Worm (Caenorhabditis elegans) whole organism, L3 larva: Measurements from ENCODE around the gene ZC266.1.

Source experiments
- R02D3.7 ChIP-seq: fragments of 150-350 bp; optimal IDR thresholded peaks from 2 replicates; lab custom pipeline; 2014; ENCODE audit warnings: missing biosample characterization, missing genetic modification characterization
- ZK546.5 ChIP-seq: sonication (generic microtip); optimal IDR thresholded peaks from 2 replicates; lab custom pipeline; 2017; ENCODE audit warnings: missing biosample characterization, missing genetic modification characterization
- aly-2 ChIP-seq: fragments of 150-350 bp; optimal IDR thresholded peaks from 2 replicates; lab custom pipeline; 2014; ENCODE audit warnings: missing biosample characterization, missing genetic modification characterization
- ama-1 ChIP-seq: fragments of 150-350 bp; optimal IDR thresholded peaks from 2 replicates; lab custom pipeline; 2018
- ceh-16 ChIP-seq: sonication (generic microtip); optimal IDR thresholded peaks from 2 replicates; lab custom pipeline; 2017; ENCODE audit warnings: missing biosample characterization, missing genetic modification characterization
- ceh-28 ChIP-seq: fragments of 150-350 bp; optimal IDR thresholded peaks from 2 replicates; lab custom pipeline; 2014; ENCODE audit warnings: missing biosample characterization, missing genetic modification reagents, missing genetic modification characterization
- ceh-82 ChIP-seq: fragments of 150-350 bp; optimal IDR thresholded peaks from 2 replicates; lab custom pipeline; 2014; ENCODE audit warnings: missing biosample characterization, missing genetic modification characterization
- daf-12 ChIP-seq: fragments of 150-350 bp; optimal IDR thresholded peaks from 2 replicates; lab custom pipeline; 2014; ENCODE audit warnings: missing biosample characterization, missing genetic modification reagents, missing genetic modification characterization
- egl-27 ChIP-seq: sonication (generic microtip); optimal IDR thresholded peaks from 4 replicates; lab custom pipeline; 2017; ENCODE audit warnings: missing biosample characterization, missing genetic modification reagents, missing genetic modification characterization
- egl-5 ChIP-seq: fragments of 150-350 bp; optimal IDR thresholded peaks from 2 replicates; lab custom pipeline; 2017; ENCODE audit warnings: missing biosample characterization, missing genetic modification reagents, missing genetic modification characterization, inconsistent platforms
- elt-1 ChIP-seq: fragments of 150-350 bp; optimal IDR thresholded peaks from 2 replicates; lab custom pipeline; 2014; ENCODE audit warnings: missing biosample characterization, missing genetic modification characterization
- elt-2 ChIP-seq: sonication (generic microtip); optimal IDR thresholded peaks from 2 replicates; lab custom pipeline; 2016; ENCODE audit warnings: missing genetic modification reagents, mild to moderate bottlenecking, missing genetic modification characterization, missing compliant biosample characterization
- elt-3 ChIP-seq, 3 experiments: fragments of 150-350 bp in 1 of 3; sonication (generic microtip) in 2 of 3; optimal IDR thresholded peaks; 2 replicates in 2 of 3; 4 replicates in 1 of 3; lab custom pipeline; 2014 to 2017; ENCODE audit warnings: missing biosample characterization in 3 of 3, missing genetic modification characterization in 3 of 3
- fkh-10 ChIP-seq: sonication (generic microtip); optimal IDR thresholded peaks from 2 replicates; lab custom pipeline; 2017; ENCODE audit warnings: missing biosample characterization, missing genetic modification reagents, missing genetic modification characterization
- fos-1 ChIP-seq: fragments of 150-350 bp; optimal IDR thresholded peaks from 2 replicates; lab custom pipeline; 2014; ENCODE audit warnings: missing biosample characterization, missing genetic modification characterization
- jun-1 ChIP-seq: fragments of 150-350 bp; optimal IDR thresholded peaks from 2 replicates; lab custom pipeline; 2014; ENCODE audit warnings: missing biosample characterization, missing genetic modification reagents, missing genetic modification characterization
- lin-15B ChIP-seq: fragments of 150-350 bp; optimal IDR thresholded peaks from 2 replicates; lab custom pipeline; 2014; ENCODE audit warnings: missing biosample characterization, missing genetic modification characterization
- lin-39 ChIP-seq: fragments of 150-350 bp; optimal IDR thresholded peaks from 2 replicates; lab custom pipeline; 2018; ENCODE audit warnings: missing biosample characterization, missing genetic modification reagents, missing genetic modification characterization
- mdl-1 ChIP-seq: fragments of 150-350 bp; optimal IDR thresholded peaks from 2 replicates; lab custom pipeline; 2014; ENCODE audit warnings: missing biosample characterization, missing genetic modification characterization
- mml-1 ChIP-seq: fragments of 150-350 bp; sonication (generic microtip); optimal IDR thresholded peaks from 3 replicates; lab custom pipeline; 2014; ENCODE audit warnings: missing biosample characterization, missing genetic modification characterization
- nfya-1 ChIP-seq: sonication (generic microtip); optimal IDR thresholded peaks from 2 replicates; lab custom pipeline; 2017; ENCODE audit warnings: missing genetic modification characterization, mild to moderate bottlenecking, missing compliant biosample characterization, antibody characterized with exemption, moderate library complexity; ENCODE audit not compliant: insufficient read depth
- nhr-12 ChIP-seq: fragments of 150-350 bp; optimal IDR thresholded peaks from 2 replicates; lab custom pipeline; 2014; ENCODE audit warnings: missing biosample characterization, missing genetic modification characterization
- nhr-25 ChIP-seq: sonication (generic microtip); optimal IDR thresholded peaks from 2 replicates; lab custom pipeline; 2017; ENCODE audit warnings: missing biosample characterization, missing genetic modification characterization
- nhr-28 ChIP-seq: fragments of 150-350 bp; optimal IDR thresholded peaks from 2 replicates; lab custom pipeline; 2014; ENCODE audit warnings: missing biosample characterization, missing genetic modification characterization
- nhr-43 ChIP-seq: sonication (generic microtip); optimal IDR thresholded peaks from 2 replicates; lab custom pipeline; 2016; ENCODE audit warnings: mild to moderate bottlenecking, missing genetic modification characterization, missing compliant biosample characterization; ENCODE audit not compliant: poor library complexity, severe bottlenecking
- nhr-77 ChIP-seq: fragments of 150-350 bp; optimal IDR thresholded peaks from 2 replicates; lab custom pipeline; 2014; ENCODE audit warnings: missing biosample characterization, missing genetic modification characterization
- pha-4 ChIP-seq: fragments of 150-350 bp; optimal IDR thresholded peaks from 2 replicates; lab custom pipeline; 2014; ENCODE audit warnings: missing biosample characterization, missing genetic modification reagents, missing genetic modification characterization
- pqm-1 ChIP-seq: fragments of 150-350 bp; optimal IDR thresholded peaks from 2 replicates; lab custom pipeline; 2017; ENCODE audit warnings: missing biosample characterization, missing genetic modification characterization, inconsistent platforms
- sea-2 ChIP-seq: fragments of 150-350 bp; sonication (generic microtip); optimal IDR thresholded peaks from 4 replicates; lab custom pipeline; 2014; ENCODE audit warnings: missing biosample characterization, missing genetic modification reagents, missing genetic modification characterization
- skn-1 ChIP-seq: fragments of 150-350 bp; optimal IDR thresholded peaks from 2 replicates; lab custom pipeline; 2014; ENCODE audit warnings: missing biosample characterization, missing genetic modification characterization
- snpc-4 ChIP-seq: fragments of 150-350 bp; optimal IDR thresholded peaks from 2 replicates; lab custom pipeline; 2014; ENCODE audit warnings: missing biosample characterization, missing genetic modification characterization
- tbx-2 ChIP-seq: sonication (generic microtip); optimal IDR thresholded peaks from 2 replicates; lab custom pipeline; 2016; ENCODE audit warnings: mild to moderate bottlenecking, missing genetic modification characterization, missing compliant biosample characterization
- unc-39 ChIP-seq: sonication (generic microtip); optimal IDR thresholded peaks from 4 replicates; lab custom pipeline; 2017; ENCODE audit warnings: missing biosample characterization, missing genetic modification characterization
- unc-62 ChIP-seq: fragments of 150-350 bp; sonication (generic microtip); optimal IDR thresholded peaks from 4 replicates; lab custom pipeline; 2014; ENCODE audit warnings: missing biosample characterization, missing genetic modification reagents, missing genetic modification characterization
- ztf-11 ChIP-seq: fragments of 150-350 bp; optimal IDR thresholded peaks from 2 replicates; lab custom pipeline; 2014; ENCODE audit warnings: missing biosample characterization, missing genetic modification characterization

The ZC266.1 gene

ce11 chrV:4662400-4662799 lies 37.7 kb downstream of the ZC266.1 start, which contains the start of gene srx-74:
Gene srx-74 (minus strand): TSS chrV:4662500.
- TF ChIP-seq mdl-1 (no peak), elt-2 (tag; lab: Kevin White, UChicago) (no peak), ceh-82 (tag; lab: Kevin White, UChicago) (no peak), ceh-28 (tag; lab: Kevin White, UChicago) (no peak), pha-4 (no peak), snpc-4 (tag; lab: Kevin White, UChicago) (no peak), tbx-2 (tag; lab: Kevin White, UChicago) (no peak), aly-2 (tag; lab: Kevin White, UChicago) (no peak), nhr-28 (tag; lab: Kevin White, UChicago) (no peak), pqm-1 (tag; lab: Kevin White, UChicago) (no peak), lin-39 (tag; lab: Kevin White, UChicago) (no peak)

DNA sequence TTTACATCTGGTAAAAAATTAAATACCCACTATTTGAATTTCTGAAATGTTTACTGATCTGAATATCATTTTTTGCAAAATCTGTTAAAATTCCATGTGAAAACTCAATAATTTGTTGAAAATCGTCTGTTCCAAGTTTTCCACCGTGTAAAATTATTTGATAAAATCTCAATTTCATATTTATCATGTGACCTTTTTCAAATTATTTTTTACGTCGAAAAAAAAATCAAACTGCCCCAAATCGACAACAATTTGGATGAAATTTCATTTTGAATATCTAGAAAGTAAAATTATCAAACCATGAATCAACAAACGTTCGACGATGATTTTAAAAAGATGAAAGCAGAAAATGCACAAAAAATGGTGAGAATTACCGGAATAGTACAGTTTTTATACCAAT lies 44.9 kb downstream of the ZC266.1 start, which contains the start of gene F41F3.9:
TSS of gene F41F3.9 (plus strand) at position 301 of the 400 bp plus-strand sequence.
- TF ChIP-seq nhr-12 (tag; lab: Kevin White, UChicago) (no peak), skn-1 (no peak), nhr-25 (tag; lab: Kevin White, UChicago) (no peak), ztf-11 (tag; lab: Kevin White, UChicago) (no peak), egl-27 (tag; lab: Kevin White, UChicago) (no peak), fos-1 (tag; lab: Kevin White, UChicago) (no peak), elt-1 (tag; lab: Kevin White, UChicago) (no peak), ceh-82 (tag; lab: Kevin White, UChicago) (no peak), nhr-43 (no peak), unc-39 (tag; lab: Kevin White, UChicago) (no peak), ama-1 (no peak), unc-62 (GFP tag; lab: Kevin White, UChicago) (no peak), mdl-1 (no peak), fkh-10 (no peak), jun-1 (no peak), R02D3.7 (tag; lab: Kevin White, UChicago) (no peak), aly-2 (tag; lab: Kevin White, UChicago) (no peak)
- TF ChIP-seq, all 47 proteins: peak for 0

DNA sequence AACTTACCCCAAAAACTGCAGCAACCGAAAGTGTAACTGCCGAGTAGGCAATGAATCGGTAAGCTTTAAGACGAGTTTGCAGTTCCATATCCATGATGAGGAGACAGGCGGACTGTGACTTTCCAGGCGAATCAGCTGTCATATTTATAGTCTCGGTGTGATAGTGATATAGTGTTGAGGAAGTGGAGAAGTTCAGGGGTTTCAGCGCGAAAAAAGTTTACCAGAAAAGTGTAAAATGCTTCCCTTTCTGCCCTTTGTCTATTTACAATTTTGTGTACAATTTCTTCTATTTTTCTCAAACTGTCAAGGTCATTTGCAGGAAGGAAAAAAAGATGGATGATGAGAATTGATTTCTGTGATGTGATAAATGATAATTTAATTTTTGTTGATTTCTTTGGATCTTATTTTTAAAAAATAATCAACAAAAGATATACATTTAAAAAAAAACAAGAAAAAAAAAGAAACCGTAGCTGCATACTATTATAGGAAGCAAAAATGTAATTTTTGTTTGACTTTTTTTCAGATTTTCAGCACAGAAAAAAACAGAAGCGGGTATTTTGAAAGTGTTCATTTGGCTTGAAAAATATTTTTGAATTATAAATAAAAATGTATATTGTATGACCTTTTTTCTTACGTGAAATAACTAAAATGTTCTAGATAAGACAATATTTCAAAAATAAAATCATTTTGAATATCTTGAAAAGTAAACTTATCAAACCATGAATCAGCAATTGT lies 46.1 kb downstream of the ZC266.1 start, which contains the start of the genes col-139 and F41F3.1:
TSS of gene col-139 (minus strand) at position 101 of the 735 bp plus-strand sequence.
TSS of gene F41F3.1 (plus strand) at position 685 of the 735 bp plus-strand sequence.
- TF ChIP-seq mml-1 (tag; lab: Kevin White, UChicago) (no peak), elt-3 (tag; optimal IDR thresholded peaks at IDR 0.05; lab: Kevin White, UChicago) (no peak), fkh-10 (no peak), ceh-28 (tag; lab: Kevin White, UChicago) (no peak), elt-2 (tag; lab: Kevin White, UChicago) (no peak), daf-12 (no peak), elt-1 (tag; lab: Kevin White, UChicago) (no peak), ceh-82 (tag; lab: Kevin White, UChicago) (no peak), ztf-11 (tag; lab: Kevin White, UChicago) (no peak), egl-5 (tag; lab: Kevin White, UChicago) (no peak), sea-2 (GFP tag; lab: Kevin White, UChicago) (no peak), nhr-25 (tag; lab: Kevin White, UChicago) (no peak), mdl-1 (no peak), nhr-77 (tag; lab: Kevin White, UChicago) (no peak), egl-27 (tag; lab: Kevin White, UChicago) (no peak), unc-39 (tag; lab: Kevin White, UChicago) (no peak), ceh-16 (no peak), skn-1 (no peak), lin-39 (tag; lab: Kevin White, UChicago) (no peak), ZK546.5 (no peak)

ce11 chrV:4653093-4653492 lies 47.0 kb downstream of the ZC266.1 start:
- no peak for TF ChIP-seq unc-62 (GFP tag; lab: Kevin White, UChicago)
- TF ChIP-seq, all 47 proteins: peak for 0

DNA sequence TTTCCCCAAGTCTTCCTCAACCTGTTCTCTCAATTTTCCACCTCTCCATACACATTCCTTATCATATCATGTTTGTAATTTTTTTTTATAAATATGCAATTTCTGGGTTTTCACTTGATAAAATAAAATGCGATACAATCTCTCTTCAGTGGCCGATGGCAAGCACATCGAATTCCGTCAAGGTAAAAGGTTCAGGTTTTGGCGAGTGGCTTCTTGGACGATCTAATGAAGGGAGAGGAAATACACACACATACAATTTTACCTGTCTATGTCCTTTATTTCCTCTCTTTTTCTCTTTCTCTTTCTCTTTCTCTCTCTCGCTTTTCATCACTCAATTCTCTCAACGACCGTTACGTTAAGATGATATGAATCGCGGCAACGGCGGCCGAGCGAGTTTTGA lies 48.6 kb downstream of the ZC266.1 start:
- TF ChIP-seq lin-15B (tag; lab: Kevin White, UChicago) (no peak), elt-2 (tag; lab: Kevin White, UChicago) (peak; percentile 40), elt-1 (tag; lab: Kevin White, UChicago) (peak; percentile 33), nfya-1 (peak; percentile 2), elt-3 (tag; optimal IDR thresholded peaks at IDR 0.05; lab: Kevin White, UChicago) (peak in 1 of 3 experiments; percentile 74), skn-1 (no peak), nhr-25 (tag; lab: Kevin White, UChicago) (peak; percentile 89)
